Fruit fly (Drosophila melanogaster): ENCODE results near the gene CG42537.

dm6 chr3R:6419942-6420341 lies 42.3 kb downstream of the CG42537 start:
- TF ChIP-seq CG8478 (optimal IDR thresholded peaks at IDR 0.05), result no peak
- TF ChIP-seq CTCF (optimal IDR thresholded peaks at IDR 0.05), result no peak

All from S2 (cell line).